Worm (Caenorhabditis elegans) whole organism, late embryonic: Measurements from ENCODE around the gene ddo-1.

ENCODE experiments used
- ama-1 ChIP-seq: fragments of 150-350 bp; optimal IDR thresholded peaks from 2 replicates; lab custom pipeline; 2014
- ceh-31 ChIP-seq: sonication (generic microtip); optimal IDR thresholded peaks from 2 replicates; lab custom pipeline; 2016; ENCODE audit warnings: missing genetic modification characterization, missing compliant biosample characterization
- eyg-1 ChIP-seq: sonication (generic microtip); optimal IDR thresholded peaks from 2 replicates; lab custom pipeline; 2016; ENCODE audit warnings: missing genotype, missing genetic modification characterization, missing compliant biosample characterization
- fax-1 ChIP-seq: sonication (generic microtip); optimal IDR thresholded peaks from 2 replicates; lab custom pipeline; 2016; ENCODE audit warnings: missing genotype, missing genetic modification characterization, missing compliant biosample characterization
- lim-6 ChIP-seq: sonication (generic microtip); optimal IDR thresholded peaks from 2 replicates; lab custom pipeline; 2016; ENCODE audit warnings: missing genetic modification characterization, missing compliant biosample characterization
- lin-11 ChIP-seq: fragments of 200-800 bp; sonication (Bioruptor generic); optimal IDR thresholded peaks from 2 replicates; lab custom pipeline; 2018; ENCODE audit warnings: mild to moderate bottlenecking, missing genetic modification characterization, missing compliant biosample characterization
- nfya-1 ChIP-seq: sonication (generic microtip); optimal IDR thresholded peaks from 2 replicates; lab custom pipeline; 2017; ENCODE audit warnings: missing genetic modification characterization, mild to moderate bottlenecking, missing compliant biosample characterization, antibody characterized with exemption, moderate library complexity
- nhr-11 ChIP-seq: fragments of 150-350 bp; optimal IDR thresholded peaks from 2 replicates; lab custom pipeline; 2014; ENCODE audit warnings: missing biosample characterization, missing genetic modification characterization
- pha-2 ChIP-seq: sonication (generic microtip); optimal IDR thresholded peaks from 2 replicates; lab custom pipeline; 2017; ENCODE audit warnings: mild to moderate bottlenecking, missing genetic modification characterization, missing compliant biosample characterization
- rnt-1 ChIP-seq: sonication (generic microtip); optimal IDR thresholded peaks from 2 replicates; lab custom pipeline; 2016; ENCODE audit warnings: missing genetic modification characterization, missing compliant biosample characterization
- ztf-16 ChIP-seq: sonication (generic microtip); optimal IDR thresholded peaks from 2 replicates; lab custom pipeline; 2017; ENCODE audit warnings: missing genetic modification characterization, missing compliant biosample characterization

DNA sequence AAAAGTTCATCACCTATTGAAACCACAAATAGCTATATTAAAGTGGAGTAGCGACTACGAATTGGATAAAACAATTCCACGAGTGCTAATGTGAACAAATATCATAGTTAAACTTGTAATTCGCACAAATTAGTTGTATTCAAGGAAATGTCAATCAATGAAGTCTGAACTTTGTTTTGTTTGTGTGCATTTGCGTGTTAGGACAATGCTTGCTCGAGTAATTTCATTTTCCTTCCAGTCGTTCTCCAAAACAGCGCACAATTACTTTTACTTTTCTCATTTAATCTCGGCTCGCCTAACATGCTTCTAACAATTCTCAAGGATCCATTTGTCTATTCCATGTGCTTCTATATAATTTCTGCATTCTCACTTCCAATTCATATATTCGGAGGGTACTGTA, 47.6 kb upstream of the ddo-1 start, which contains the start of gene srh-301:
- TF ChIP-seq ama-1 (lab: Kevin White, UChicago) (no peak), pha-2 (tag; lab: Kevin White, UChicago) (no peak), lim-6 (tag; lab: Kevin White, UChicago) (no peak), ceh-31 (tag; lab: Kevin White, UChicago) (no peak), nfya-1 (tag; lab: Kevin White, UChicago) (no peak), eyg-1 (tag; lab: Kevin White, UChicago) (no peak), ztf-16 (no peak), nhr-11 (tag; lab: Kevin White, UChicago) (no peak), fax-1 (tag; lab: Kevin White, UChicago) (no peak), lin-11 (no peak), rnt-1 (tag; lab: Kevin White, UChicago) (no peak)
